Worm (Caenorhabditis elegans): ENCODE results near the gene rsks-1.

The rsks-1 gene

ce11 chrIII:11267372-11267771 is 22.5 kb downstream of the rsks-1 start:
- TF ChIP-seq ztf-23 (GFP tag; IDR thresholded peaks at IDR 0.05) (no peak), ref-1 (GFP tag; conservative IDR thresholded peaks at IDR 0.05) (no peak)

DNA sequence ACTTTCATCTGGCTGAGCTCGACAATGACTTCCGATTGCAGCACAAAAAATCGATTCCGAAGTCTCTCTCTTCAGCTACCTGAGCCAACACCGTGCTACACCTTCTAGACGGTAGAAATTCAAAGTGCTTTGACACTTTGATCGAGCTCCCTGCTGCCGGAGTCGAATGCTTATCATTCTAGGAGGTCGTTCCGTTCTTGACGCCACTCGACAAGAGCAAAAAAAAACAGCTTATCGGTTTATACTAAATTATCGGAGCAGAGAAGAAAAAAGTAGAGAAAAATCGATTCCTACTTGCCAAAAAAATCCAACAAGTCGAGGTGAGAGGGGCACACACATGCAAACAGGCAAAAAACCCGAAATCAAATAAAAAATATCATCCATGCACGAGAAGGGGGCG is 23.6 kb downstream of the rsks-1 start:
- no peak for TF ChIP-seq ztf-29 (GFP tag; IDR thresholded peaks at IDR 0.05)
- no peak for TF ChIP-seq ref-1 (GFP tag; conservative IDR thresholded peaks at IDR 0.05)
- TF ChIP-seq med-1 (GFP tag; optimal IDR thresholded peaks at IDR 0.05; ENCODE audit: insufficient read depth), result no peak
- no peak for TF ChIP-seq ztf-23 (GFP tag; IDR thresholded peaks at IDR 0.05)
- TF ChIP-seq klf-2 (GFP tag; conservative IDR thresholded peaks at IDR 0.05), result no peak
- no peak for TF ChIP-seq flt-1 (GFP tag; IDR thresholded peaks at IDR 0.05)
- TF ChIP-seq T22C8.4 (GFP tag; IDR thresholded peaks at IDR 0.05), result no peak
- no peak for TF ChIP-seq cog-1 (tag; optimal IDR thresholded peaks at IDR 0.05)
- no peak for TF ChIP-seq tab-1 (GFP tag; IDR thresholded peaks at IDR 0.05)

DNA sequence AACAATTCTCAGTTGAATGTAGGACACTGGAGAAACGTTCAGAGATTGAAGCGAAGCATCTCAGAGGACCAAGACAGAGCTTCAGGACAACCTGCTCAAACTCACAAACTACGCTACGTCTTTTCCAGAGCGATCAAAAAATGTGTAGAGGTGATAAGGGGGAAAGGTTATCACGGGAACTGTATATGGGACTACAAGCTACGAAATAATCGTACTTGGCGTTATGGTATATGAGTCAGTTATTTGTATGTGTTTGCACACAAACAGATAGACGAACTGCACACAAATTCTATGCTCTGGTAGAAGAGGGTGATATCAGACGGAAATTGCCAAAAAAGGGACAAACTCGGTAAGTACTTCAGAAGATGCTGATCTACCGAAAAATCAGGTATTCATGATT is 24.3 kb downstream of the rsks-1 start:
- no peak for TF ChIP-seq cog-1 (tag; optimal IDR thresholded peaks at IDR 0.05)
- no peak for TF ChIP-seq ztf-29 (GFP tag; IDR thresholded peaks at IDR 0.05)
- no peak for TF ChIP-seq ztf-23 (GFP tag; IDR thresholded peaks at IDR 0.05)
- TF ChIP-seq flt-1 (GFP tag; IDR thresholded peaks at IDR 0.05), result no peak
- no peak for TF ChIP-seq ref-1 (GFP tag; conservative IDR thresholded peaks at IDR 0.05)
- no peak for TF ChIP-seq T22C8.4 (GFP tag; IDR thresholded peaks at IDR 0.05)
- TF ChIP-seq tab-1 (GFP tag; IDR thresholded peaks at IDR 0.05), result no peak
- no peak for TF ChIP-seq klf-2 (GFP tag; conservative IDR thresholded peaks at IDR 0.05)
- no peak for TF ChIP-seq med-1 (GFP tag; optimal IDR thresholded peaks at IDR 0.05; ENCODE audit: insufficient read depth)

- TF ChIP-seq ztf-29 (GFP tag; IDR thresholded peaks at IDR 0.05) (no peak), klf-2 (GFP tag; conservative IDR thresholded peaks at IDR 0.05) (no peak), cog-1 (tag; optimal IDR thresholded peaks at IDR 0.05) (no peak)
These were observed 25.9 kb downstream of the rsks-1 start, which contains the start of gene obr-1 for ce11 chrIII:11270795-11271194. TSS of gene obr-1 (minus strand) at chrIII:11270895.

DNA sequence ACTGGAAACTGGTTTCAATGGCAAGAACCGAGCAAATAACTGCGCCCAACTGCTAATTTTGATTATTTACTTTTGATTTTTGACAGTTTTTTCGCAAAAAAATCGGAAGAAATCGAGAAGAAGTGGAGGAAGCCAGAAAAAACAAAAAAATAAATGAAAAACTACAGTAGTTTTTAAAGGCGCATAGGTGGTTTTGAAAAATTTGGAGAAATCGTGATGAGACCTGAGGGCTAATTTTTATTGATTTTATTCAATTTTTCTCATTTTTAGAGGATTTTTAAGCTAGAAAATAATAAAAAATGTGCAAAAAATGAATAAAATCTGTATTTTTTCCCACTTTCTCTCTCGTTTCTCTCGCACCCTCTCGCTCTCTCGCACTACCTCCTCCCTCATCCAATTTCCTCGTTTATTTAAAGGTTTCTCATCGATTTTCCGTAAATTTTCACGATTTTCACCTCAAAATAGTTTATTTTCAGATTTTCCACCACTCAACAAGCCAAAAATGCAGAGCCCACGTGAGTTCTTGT is 29.7 kb downstream of the rsks-1 start, which contains the start of gene Y47D3A.20:
TSS of gene Y47D3A.20 (plus strand) at position 477 of the 527 bp plus-strand sequence.
- TF ChIP-seq flt-1 (GFP tag; IDR thresholded peaks at IDR 0.05) (no peak), ztf-29 (GFP tag; IDR thresholded peaks at IDR 0.05) (no peak), tab-1 (GFP tag; IDR thresholded peaks at IDR 0.05) (no peak), med-1 (GFP tag; optimal IDR thresholded peaks at IDR 0.05; ENCODE audit: insufficient read depth) (no peak), klf-2 (GFP tag; conservative IDR thresholded peaks at IDR 0.05) (no peak), ztf-23 (GFP tag; IDR thresholded peaks at IDR 0.05) (no peak), ref-1 (GFP tag; conservative IDR thresholded peaks at IDR 0.05) (no peak), T22C8.4 (GFP tag; IDR thresholded peaks at IDR 0.05) (no peak), cog-1 (tag; optimal IDR thresholded peaks at IDR 0.05) (no peak)

- no peak for TF ChIP-seq ztf-29 (GFP tag; IDR thresholded peaks at IDR 0.05)
- TF ChIP-seq ref-1 (GFP tag; conservative IDR thresholded peaks at IDR 0.05), result no peak
- TF ChIP-seq T22C8.4 (GFP tag; IDR thresholded peaks at IDR 0.05), result no peak
- no peak for TF ChIP-seq cog-1 (tag; optimal IDR thresholded peaks at IDR 0.05)
- no peak for TF ChIP-seq tab-1 (GFP tag; IDR thresholded peaks at IDR 0.05)
- TF ChIP-seq ztf-23 (GFP tag; IDR thresholded peaks at IDR 0.05), result no peak
- TF ChIP-seq klf-2 (GFP tag; conservative IDR thresholded peaks at IDR 0.05), result no peak
- TF ChIP-seq flt-1 (GFP tag; IDR thresholded peaks at IDR 0.05), result no peak
- TF ChIP-seq med-1 (GFP tag; optimal IDR thresholded peaks at IDR 0.05; ENCODE audit: insufficient read depth), result no peak
These were observed 33.9 kb downstream of the rsks-1 start, which contains the start of gene Y47D3A.21 for ce11 chrIII:11278817-11279216. TSS of gene Y47D3A.21 (minus strand) at chrIII:11278917.

DNA sequence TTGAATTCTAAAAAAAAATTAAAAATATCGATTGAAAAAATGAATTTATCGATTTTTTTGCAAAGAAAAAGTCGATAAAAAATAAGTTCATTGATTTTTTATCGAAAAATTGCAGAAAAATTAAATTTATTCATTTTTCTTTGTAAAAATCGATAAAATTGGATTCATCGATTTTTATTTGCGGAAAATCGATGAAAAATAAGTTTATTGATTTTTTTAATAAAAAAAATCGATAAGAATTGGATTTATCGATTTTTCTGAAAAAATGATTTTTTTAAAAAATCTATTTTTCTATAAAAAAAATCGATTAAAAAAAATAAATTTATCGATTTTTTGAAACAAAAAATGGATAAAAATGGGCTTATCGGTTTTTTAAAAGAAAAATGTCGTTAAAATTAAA is 35.0 kb downstream of the rsks-1 start:
- TF ChIP-seq T22C8.4 (GFP tag; IDR thresholded peaks at IDR 0.05), result peak; percentile 81
- TF ChIP-seq ztf-23 (GFP tag; IDR thresholded peaks at IDR 0.05), result no peak

DNA sequence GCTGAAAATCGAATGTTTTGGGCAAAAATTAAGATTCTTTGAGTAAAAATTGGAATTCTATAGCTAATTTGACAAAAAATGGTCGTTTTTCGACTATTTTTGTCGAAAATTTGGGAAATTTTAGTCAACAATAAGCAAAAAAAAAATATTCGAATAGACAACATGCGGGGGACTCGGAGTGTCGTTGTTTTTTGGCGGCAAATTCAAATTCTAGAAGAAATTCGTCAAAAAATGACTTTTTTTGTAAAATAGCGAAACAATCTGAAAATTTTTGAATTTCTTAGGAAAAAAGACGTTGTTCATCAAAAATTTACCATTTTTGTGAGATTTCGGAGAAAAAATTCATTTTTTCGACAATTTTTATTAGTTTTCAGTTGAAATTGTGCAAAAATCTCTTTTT is 38.7 kb downstream of the rsks-1 start:
- TF ChIP-seq med-1 (GFP tag; optimal IDR thresholded peaks at IDR 0.05; ENCODE audit: insufficient read depth), result no peak
- TF ChIP-seq flt-1 (GFP tag; IDR thresholded peaks at IDR 0.05), result no peak
- TF ChIP-seq cog-1 (tag; optimal IDR thresholded peaks at IDR 0.05), result no peak
- no peak for TF ChIP-seq klf-2 (GFP tag; conservative IDR thresholded peaks at IDR 0.05)
- no peak for TF ChIP-seq tab-1 (GFP tag; IDR thresholded peaks at IDR 0.05)
- TF ChIP-seq ztf-23 (GFP tag; IDR thresholded peaks at IDR 0.05), result no peak

DNA sequence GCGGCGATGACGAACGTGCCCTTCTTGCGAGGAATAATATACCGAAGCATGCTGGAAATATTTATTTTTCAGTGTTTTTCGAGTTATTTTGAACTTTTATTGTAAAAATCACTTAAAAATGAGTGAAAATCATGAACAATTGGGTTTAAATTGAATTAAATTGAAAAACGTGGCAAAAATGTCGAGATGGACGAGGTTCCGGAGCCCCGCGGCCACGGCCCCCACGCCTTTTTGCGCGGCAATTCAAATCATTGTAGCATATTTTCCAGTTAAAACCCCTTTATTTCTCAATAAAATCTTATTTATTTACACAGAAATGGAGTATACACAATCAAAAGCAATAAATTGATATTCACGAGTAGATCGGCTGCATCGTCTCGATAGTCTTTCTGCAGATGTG is 41.1 kb downstream of the rsks-1 start:
- TF ChIP-seq cog-1 (tag; optimal IDR thresholded peaks at IDR 0.05), result peak; percentile 1
- TF ChIP-seq med-1 (GFP tag; optimal IDR thresholded peaks at IDR 0.05; ENCODE audit: insufficient read depth), result no peak
- 0 out of 2 replicates have a peak, but pooled peaks have one; percentile 34 for TF ChIP-seq flt-1 (GFP tag; IDR thresholded peaks at IDR 0.05)
- TF ChIP-seq klf-2 (GFP tag; conservative IDR thresholded peaks at IDR 0.05), result peak; percentile 38; the same call in 1 of the 2 replicates

- no peak for TF ChIP-seq tab-1 (GFP tag; IDR thresholded peaks at IDR 0.05)
- no peak for TF ChIP-seq klf-2 (GFP tag; conservative IDR thresholded peaks at IDR 0.05)
- TF ChIP-seq ztf-23 (GFP tag; IDR thresholded peaks at IDR 0.05), result no peak
- TF ChIP-seq T22C8.4 (GFP tag; IDR thresholded peaks at IDR 0.05), result peak; percentile 81
- TF ChIP-seq cog-1 (tag; optimal IDR thresholded peaks at IDR 0.05), result no peak
These were observed 42.4 kb downstream of the rsks-1 start for ce11 chrIII:11287340-11287739.

ce11 chrIII:11288295-11288694 is 43.4 kb downstream of the rsks-1 start:
- TF ChIP-seq T22C8.4 (GFP tag; IDR thresholded peaks at IDR 0.05) (peak; percentile 63), med-1 (GFP tag; optimal IDR thresholded peaks at IDR 0.05; ENCODE audit: insufficient read depth) (no peak)
